Worm (Caenorhabditis elegans): ENCODE measurements around the gene hgrs-1.
A peak's percentile ranks its signal among the peaks of the same experiment; 100 is the strongest.

- no peak for TF ChIP-seq ceh-14 (tag; optimal IDR thresholded peaks at IDR 0.05)
- TF ChIP-seq fkh-10 (GFP tag; optimal IDR thresholded peaks at IDR 0.05): no peak
- TF ChIP-seq hlh-6 (tag; optimal IDR thresholded peaks at IDR 0.05): no peak
- TF ChIP-seq pha-4 (tag; optimal IDR thresholded peaks at IDR 0.05): no peak
- TF ChIP-seq ama-1 (optimal IDR thresholded peaks at IDR 0.05): no peak
- no peak for TF ChIP-seq pag-3 (tag; optimal IDR thresholded peaks at IDR 0.05; ENCODE audit: borderline replicate concordance)
- TF ChIP-seq nhr-232 (tag; optimal IDR thresholded peaks at IDR 0.05): no peak
- TF ChIP-seq sox-4 (tag; optimal IDR thresholded peaks at IDR 0.05): no peak
- TF ChIP-seq dve-1 (tag; optimal IDR thresholded peaks at IDR 0.05): peak; percentile 25
- TF ChIP-seq tbx-2 (tag; optimal IDR thresholded peaks at IDR 0.05): no peak
- no peak for TF ChIP-seq C08G9.2 (tag; optimal IDR thresholded peaks at IDR 0.05)
- TF ChIP-seq npax-4 (tag; optimal IDR thresholded peaks at IDR 0.05): no peak
- TF ChIP-seq unc-86 (tag; optimal IDR thresholded peaks at IDR 0.05): no peak
Observed at ce11 chrIV:8170264-8170663, 35.6 kb downstream of the hgrs-1 start.
